Fruit fly (Drosophila melanogaster) whole organism, embryonic: ENCODE measurements around the gene Or7a.
A peak's percentile ranks its signal among the peaks of the same experiment; 100 is the strongest.

Source experiments
- BEAF-32 ChIP-seq: fragments of 200-800 bp; sonication (Bioruptor generic); optimal IDR thresholded peaks from 3 replicates; lab custom pipeline; 2017; ENCODE audit warnings: missing biosample characterization, missing genetic modification characterization, mild to moderate bottlenecking, moderate library complexity, missing genetic modification reagents
- CG1024 ChIP-seq: fragments of 200-800 bp; sonication (Bioruptor generic); IDR thresholded peaks from 2 replicates; pipeline ENCODE4 v1.3.6; 2022; ENCODE audit warnings: missing biosample characterization, missing genetic modification characterization
- CG10654 ChIP-seq: fragments of 200-800 bp; sonication (Bioruptor generic); optimal IDR thresholded peaks from 2 replicates; lab custom pipeline; 2016; ENCODE audit warnings: missing biosample characterization, missing genetic modification characterization
- CG10959 ChIP-seq: fragments of 200-800 bp; sonication (Bioruptor generic); IDR thresholded peaks from 2 replicates; pipeline ENCODE4 v1.3.6; 2022; ENCODE audit warnings: missing biosample characterization, missing genetic modification characterization
- CG11093 ChIP-seq: fragments of 200-800 bp; sonication (Bioruptor generic); IDR thresholded peaks from 3 replicates; pipeline ENCODE4 v1.3.6; 2022; ENCODE audit warnings: missing biosample characterization, missing genetic modification characterization
- CG11560 ChIP-seq: fragments of 200-800 bp; sonication (Bioruptor generic); IDR thresholded peaks from 3 replicates; pipeline ENCODE4 v1.3.6; 2022; ENCODE audit warnings: missing biosample characterization, missing genetic modification characterization
- CG11695 ChIP-seq: fragments of 200-800 bp; sonication (Bioruptor generic); IDR thresholded peaks from 3 replicates; pipeline ENCODE4 v1.3.6; 2022; ENCODE audit warnings: missing biosample characterization, missing genetic modification characterization
- CG13894 ChIP-seq: fragments of 200-800 bp; sonication (Bioruptor generic); optimal IDR thresholded peaks from 3 replicates; lab custom pipeline; 2018; ENCODE audit warnings: missing biosample characterization, mild to moderate bottlenecking, missing genetic modification characterization, moderate library complexity
- CG15514 ChIP-seq: fragments of 200-800 bp; sonication (Bioruptor generic); optimal IDR thresholded peaks from 3 replicates; lab custom pipeline; 2017; ENCODE audit warnings: missing biosample characterization, missing genetic modification characterization, mild to moderate bottlenecking, moderate library complexity, missing genetic modification reagents
- CG17568 ChIP-seq: fragments of 200-800 bp; sonication (Bioruptor generic); optimal IDR thresholded peaks from 2 replicates; lab custom pipeline; 2018; ENCODE audit warnings: missing biosample characterization, mild to moderate bottlenecking, missing genetic modification characterization, moderate library complexity
- CG17612 ChIP-seq: fragments of 200-800 bp; sonication (Bioruptor generic); IDR thresholded peaks from 2 replicates; pipeline ENCODE4 v1.3.6; 2022; ENCODE audit warnings: missing biosample characterization, missing genetic modification characterization
- CG17912 ChIP-seq: fragments of 200-800 bp; sonication (Bioruptor generic); optimal IDR thresholded peaks from 2 replicates; lab custom pipeline; 2018; ENCODE audit warnings: missing biosample characterization, mild to moderate bottlenecking, missing genetic modification characterization
- CG2116 ChIP-seq: fragments of 200-800 bp; sonication (Bioruptor generic); optimal IDR thresholded peaks from 3 replicates; lab custom pipeline; 2018; ENCODE audit warnings: missing biosample characterization, mild to moderate bottlenecking, missing genetic modification characterization
- CG30431 ChIP-seq: fragments of 200-800 bp; sonication (Bioruptor generic); optimal IDR thresholded peaks from 2 replicates; lab custom pipeline; 2017; ENCODE audit warnings: missing biosample characterization, missing genetic modification characterization
- CG33557 ChIP-seq: fragments of 200-800 bp; sonication (Bioruptor generic); optimal IDR thresholded peaks from 2 replicates; lab custom pipeline; 2019; ENCODE audit warnings: missing biosample characterization, mild to moderate bottlenecking, missing genetic modification characterization, moderate library complexity
- CG4282 ChIP-seq: fragments of 200-800 bp; sonication (Bioruptor generic); optimal IDR thresholded peaks from 2 replicates; lab custom pipeline; 2016; ENCODE audit warnings: missing biosample characterization, missing genetic modification characterization
- CG5245 ChIP-seq: fragments of 200-800 bp; sonication (Bioruptor generic); optimal IDR thresholded peaks from 3 replicates; lab custom pipeline; 2016; ENCODE audit warnings: missing biosample characterization, missing genetic modification characterization
- CG6683 ChIP-seq: fragments of 200-800 bp; sonication (Bioruptor generic); optimal IDR thresholded peaks from 2 replicates; lab custom pipeline; 2017; ENCODE audit warnings: missing biosample characterization, mild to moderate bottlenecking, missing genetic modification characterization, missing genetic modification reagents
- CG7786 ChIP-seq: fragments of 200-800 bp; sonication (Bioruptor generic); optimal IDR thresholded peaks from 2 replicates; lab custom pipeline; 2016; ENCODE audit warnings: missing biosample characterization, missing genetic modification characterization
- D ChIP-seq, 2 experiments: fragments of 200-800 bp in 1 of 2; fragments of >200 bp in 1 of 2; sonication (Bioruptor generic) in 1 of 2; optimal IDR thresholded peaks; 2 replicates in 1 of 2; 3 replicates in 1 of 2; lab custom pipeline; 2017; ENCODE audit warnings: mild to moderate bottlenecking in 1 of 2, missing biosample characterization in 1 of 2, missing genetic modification characterization in 1 of 2, missing genetic modification reagents in 1 of 2
- Fer1 ChIP-seq: fragments of 200-800 bp; sonication (Bioruptor generic); optimal IDR thresholded peaks from 2 replicates; lab custom pipeline; 2017; ENCODE audit warnings: missing biosample characterization, mild to moderate bottlenecking, missing genetic modification characterization
- Hand ChIP-seq: fragments of 200-800 bp; sonication (Bioruptor generic); optimal IDR thresholded peaks from 2 replicates; lab custom pipeline; 2017; ENCODE audit warnings: mild to moderate bottlenecking, missing biosample characterization, missing genetic modification reagents, missing genetic modification characterization
- HmgZ ChIP-seq: fragments of 200-800 bp; sonication (Bioruptor generic); optimal IDR thresholded peaks from 2 replicates; lab custom pipeline; 2018; ENCODE audit warnings: missing biosample characterization, mild to moderate bottlenecking, missing genetic modification characterization
- Hr51 ChIP-seq, 2 experiments: fragments of 200-800 bp; sonication (Bioruptor generic); optimal IDR thresholded peaks; 2 replicates in 1 of 2; 3 replicates in 1 of 2; lab custom pipeline; 2016 to 2018; ENCODE audit warnings: missing biosample characterization in 2 of 2, missing genetic modification characterization in 2 of 2, mild to moderate bottlenecking in 1 of 2, moderate library complexity in 1 of 2
- Jarid2 ChIP-seq: fragments of 200-800 bp; sonication (Bioruptor generic); optimal IDR thresholded peaks from 3 replicates; lab custom pipeline; 2017; ENCODE audit warnings: mild to moderate bottlenecking, missing biosample characterization, missing genetic modification reagents, missing genetic modification characterization
- Lpt ChIP-seq: fragments of >200 bp; optimal IDR thresholded peaks from 2 replicates; lab custom pipeline; 2018; ENCODE audit warnings: missing biosample characterization, missing genetic modification characterization
- Meics ChIP-seq: fragments of 200-800 bp; sonication (Bioruptor generic); optimal IDR thresholded peaks from 2 replicates; lab custom pipeline; 2017; ENCODE audit warnings: missing biosample characterization, mild to moderate bottlenecking, missing genetic modification characterization
- Nf-YC ChIP-seq: fragments of 200-800 bp; optimal IDR thresholded peaks from 3 replicates; lab custom pipeline; 2019; ENCODE audit warnings: missing biosample characterization, mild to moderate bottlenecking, missing genetic modification characterization, moderate library complexity
- Sox102F ChIP-seq: fragments of 200-800 bp; sonication (Bioruptor generic); optimal IDR thresholded peaks from 2 replicates; lab custom pipeline; 2018; ENCODE audit warnings: missing biosample characterization, mild to moderate bottlenecking, missing genetic modification characterization, moderate library complexity
- ab ChIP-seq: fragments of 200-800 bp; sonication (Bioruptor generic); optimal IDR thresholded peaks from 2 replicates; lab custom pipeline; 2016; ENCODE audit warnings: missing biosample characterization, missing genetic modification characterization
- ato ChIP-seq: fragments of 200-800 bp; sonication (Bioruptor generic); IDR thresholded peaks from 2 replicates; pipeline ENCODE4 v1.3.6; 2022; ENCODE audit warnings: missing biosample characterization, missing genetic modification characterization; ENCODE audit not compliant: partially characterized antibody
- dmrt11E ChIP-seq: fragments of 200-800 bp; sonication (Bioruptor generic); optimal IDR thresholded peaks from 3 replicates; lab custom pipeline; 2018; ENCODE audit warnings: missing biosample characterization, mild to moderate bottlenecking, missing genetic modification characterization, moderate library complexity
- fd3F ChIP-seq: fragments of 200-800 bp; sonication (Bioruptor generic); optimal IDR thresholded peaks from 2 replicates; lab custom pipeline; 2018; ENCODE audit warnings: missing biosample characterization, mild to moderate bottlenecking, missing genetic modification characterization, moderate library complexity
- gce ChIP-seq: fragments of 200-800 bp; sonication (Bioruptor generic); IDR thresholded peaks from 3 replicates; pipeline ENCODE4 v1.3.6; 2022; ENCODE audit warnings: missing biosample characterization, missing genetic modification characterization
- hb ChIP-seq: fragments of 200-800 bp; sonication (Bioruptor generic); IDR thresholded peaks from 3 replicates; pipeline ENCODE4 v1.3.6; 2022; ENCODE audit warnings: missing biosample characterization, missing genetic modification characterization; ENCODE audit not compliant: partially characterized antibody
- lab ChIP-seq: fragments of 200-800 bp; sonication (Bioruptor generic); optimal IDR thresholded peaks from 3 replicates; lab custom pipeline; 2017; ENCODE audit warnings: missing biosample characterization, missing genetic modification characterization, mild to moderate bottlenecking, moderate library complexity, missing genetic modification reagents
- nau ChIP-seq: fragments of 200-800 bp; sonication (Bioruptor generic); optimal IDR thresholded peaks from 3 replicates; lab custom pipeline; 2017; ENCODE audit warnings: missing biosample characterization, mild to moderate bottlenecking, missing genetic modification characterization, missing genetic modification reagents
- nerfin-2 ChIP-seq: fragments of 200-800 bp; sonication (Bioruptor generic); IDR thresholded peaks from 2 replicates; pipeline ENCODE4 v1.3.6; 2022; ENCODE audit warnings: missing biosample characterization, missing genetic modification characterization; ENCODE audit not compliant: partially characterized antibody
- nmo ChIP-seq: fragments of 200-800 bp; sonication (Bioruptor generic); optimal IDR thresholded peaks from 2 replicates; lab custom pipeline; 2018; ENCODE audit warnings: missing biosample characterization, mild to moderate bottlenecking, missing genetic modification characterization, moderate library complexity
- nom ChIP-seq: fragments of 200-800 bp; sonication (Bioruptor generic); optimal IDR thresholded peaks from 2 replicates; lab custom pipeline; 2017; ENCODE audit warnings: missing biosample characterization, missing genetic modification characterization, mild to moderate bottlenecking, moderate library complexity, missing genetic modification reagents
- pan ChIP-seq, 4 experiments: fragments of >200 bp in 3 of 4; fragments of 200-800 bp in 1 of 4; sonication (Bioruptor generic) in 1 of 4; optimal IDR thresholded peaks in 3 of 4; IDR thresholded peaks in 1 of 4; 2 replicates each; pipeline versions ENCODE4 v1.3.6 to Lab custom; 2017 to 2022; ENCODE audit warnings: missing biosample characterization in 2 of 4, missing genetic modification characterization in 2 of 4, mixed read lengths in 1 of 4
- ranshi ChIP-seq: fragments of 200-800 bp; sonication (Bioruptor generic); IDR thresholded peaks from 2 replicates; pipeline ENCODE4 v1.3.6; 2022; ENCODE audit warnings: missing biosample characterization, missing genetic modification characterization
- sim ChIP-seq: fragments of 200-800 bp; sonication (Bioruptor generic); IDR thresholded peaks from 2 replicates; pipeline ENCODE4 v1.3.6; 2022; ENCODE audit warnings: missing biosample characterization, missing genetic modification characterization
- slou ChIP-seq: fragments of 200-800 bp; sonication (Bioruptor generic); optimal IDR thresholded peaks from 3 replicates; lab custom pipeline; 2016; ENCODE audit warnings: missing biosample characterization, missing genetic modification characterization
- tio ChIP-seq: fragments of 200-800 bp; sonication (Bioruptor generic); optimal IDR thresholded peaks from 2 replicates; lab custom pipeline; 2017; ENCODE audit warnings: missing biosample characterization, missing genetic modification characterization, inconsistent platforms
- tll ChIP-seq, 2 experiments: fragments of 200-800 bp in 1 of 2; fragments of >200 bp in 1 of 2; sonication (Bioruptor generic) in 1 of 2; optimal IDR thresholded peaks; 2 replicates each; lab custom pipeline; 2017 to 2019; ENCODE audit warnings: missing biosample characterization in 2 of 2, missing genetic modification characterization in 2 of 2, mild to moderate bottlenecking in 1 of 2, moderate library complexity in 1 of 2
- trh ChIP-seq: fragments of 200-800 bp; sonication (Bioruptor generic); optimal IDR thresholded peaks from 2 replicates; lab custom pipeline; 2016; ENCODE audit warnings: missing biosample characterization, missing genetic modification characterization
- tx ChIP-seq: fragments of 200-800 bp; sonication (Bioruptor generic); optimal IDR thresholded peaks from 2 replicates; lab custom pipeline; 2016; ENCODE audit warnings: missing biosample characterization, missing genetic modification characterization
- vvl ChIP-seq: fragments of 200-800 bp; sonication (Bioruptor generic); IDR thresholded peaks from 2 replicates; pipeline ENCODE4 v1.3.6; 2022; ENCODE audit warnings: missing biosample characterization, missing genetic modification characterization

Gene Or7a

dm6 chrX:8125224-8125649 is 40.3 kb downstream of the Or7a start (continued):
- TF ChIP-seq CG10654 (GFP tag; lab: Kevin White, UChicago) = peak; percentile 33
- peak in 1 of 2 experiments; percentile 71 for TF ChIP-seq Hr51 (GFP tag; optimal IDR thresholded peaks at IDR 0.05; lab: Kevin White, UChicago)
- TF ChIP-seq slou (GFP tag; lab: Kevin White, UChicago) = no peak
- TF ChIP-seq CG15514 = no peak
- no peak for TF ChIP-seq tx (GFP tag; lab: Kevin White, UChicago)
- TF ChIP-seq tio (GFP tag; lab: Kevin White, UChicago) = no peak
- TF ChIP-seq CG7786 (GFP tag; lab: Kevin White, UChicago) = no peak
- no peak for TF ChIP-seq CG4282
- TF ChIP-seq sim (GFP tag; lab: Robert Waterston, UW) = no peak
- TF ChIP-seq CG30431 (GFP tag; lab: Kevin White, UChicago) = peak; percentile 28
- TF ChIP-seq CG11695 = no peak
- no peak for TF ChIP-seq HmgZ
- peak; percentile 19 for TF ChIP-seq Meics
- TF ChIP-seq ab = no peak
- TF ChIP-seq CG17612 = no peak
- peak; percentile 81 for TF ChIP-seq nmo (GFP tag; lab: Kevin White, UChicago)
- TF ChIP-seq CG17568 (GFP tag; lab: Kevin White, UChicago) = no peak
- no peak for TF ChIP-seq trh (GFP tag; lab: Kevin White, UChicago)
- peak; percentile 48 for TF ChIP-seq Nf-YC (tag; lab: Kevin White, UChicago)
- TF ChIP-seq pan (optimal IDR thresholded peaks at IDR 0.05; lab: Kevin White, UChicago) = no peak
- peak in 1 of 2 experiments; percentile 58 for TF ChIP-seq pan (GFP tag; optimal IDR thresholded peaks at IDR 0.05 in 1 of 2, IDR thresholded peaks at IDR 0.05 in 1 of 2)
- no peak for TF ChIP-seq fd3F (GFP tag; lab: Kevin White, UChicago)
- no peak for TF ChIP-seq D (optimal IDR thresholded peaks at IDR 0.05; lab: Kevin White, UChicago)
- TF ChIP-seq D (GFP tag; optimal IDR thresholded peaks at IDR 0.05; lab: Kevin White, UChicago) = peak; percentile 49
- no peak for TF ChIP-seq CG33557
- peak; percentile 51 for TF ChIP-seq CG2116
- no peak for TF ChIP-seq gce (GFP tag; lab: Robert Waterston, UW)
- no peak for TF ChIP-seq CG11093
- no peak for TF ChIP-seq ranshi (GFP tag; lab: Robert Waterston, UW)
- TF ChIP-seq nom (GFP tag; lab: Kevin White, UChicago) = no peak
- TF ChIP-seq Jarid2 (GFP tag; lab: Kevin White, UChicago) = no peak
- no peak for TF ChIP-seq CG11560
- TF ChIP-seq hb (GFP tag; lab: Robert Waterston, UW) = no peak
- no peak for TF ChIP-seq Lpt
- no peak for TF ChIP-seq BEAF-32 (GFP tag; lab: Kevin White, UChicago)
- peak; percentile 45 for TF ChIP-seq dmrt11E (tag; lab: Kevin White, UChicago)
- peak; percentile 74 for TF ChIP-seq Sox102F
- TF ChIP-seq nau (GFP tag; lab: Kevin White, UChicago) = no peak
- no peak for TF ChIP-seq CG6683 (GFP tag; lab: Kevin White, UChicago)
- no peak for TF ChIP-seq CG1024 (GFP tag; lab: Robert Waterston, UW)
- no peak for TF ChIP-seq nerfin-2 (GFP tag; lab: Robert Waterston, UW)
- no peak for TF ChIP-seq CG13894 (tag; lab: Kevin White, UChicago)
- TF ChIP-seq Hand (GFP tag; lab: Kevin White, UChicago) = no peak
- TF ChIP-seq CG17912 (GFP tag; lab: Kevin White, UChicago) = no peak
- TF ChIP-seq Fer1 (GFP tag; lab: Kevin White, UChicago) = peak; percentile 37
- no peak for TF ChIP-seq CG10959
- TF ChIP-seq lab (GFP tag; lab: Kevin White, UChicago) = no peak
- no peak for TF ChIP-seq tll (GFP tag; optimal IDR thresholded peaks at IDR 0.05; lab: Kevin White, UChicago)
- TF ChIP-seq CG5245 (GFP tag; lab: Kevin White, UChicago) = no peak
- peak; percentile 19; the same call in 1 of the 2 replicates for TF ChIP-seq vvl
- TF ChIP-seq ato (GFP tag; lab: Robert Waterston, UW) = no peak
